Fruit fly (Drosophila melanogaster) whole organism, embryonic: Measurements from ENCODE around the gene CG31639.

Experiments
- Atf-2 ChIP-seq: fragments of 200-800 bp; sonication (Bioruptor generic); optimal IDR thresholded peaks from 2 replicates; lab custom pipeline; 2016; ENCODE audit warnings: missing biosample characterization, missing genetic modification characterization
- BEAF-32 ChIP-seq: fragments of 200-800 bp; sonication (Bioruptor generic); optimal IDR thresholded peaks from 3 replicates; lab custom pipeline; 2017; ENCODE audit warnings: missing biosample characterization, missing genetic modification characterization, mild to moderate bottlenecking, moderate library complexity, missing genetic modification reagents
- CG10366 ChIP-seq: fragments of 200-800 bp; sonication (Bioruptor generic); IDR thresholded peaks from 2 replicates; pipeline ENCODE4 v1.3.6; 2022; ENCODE audit warnings: missing biosample characterization, missing genetic modification characterization
- CG10462 ChIP-seq: fragments of 200-800 bp; sonication (Bioruptor generic); optimal IDR thresholded peaks from 2 replicates; lab custom pipeline; 2016; ENCODE audit warnings: missing biosample characterization, missing genetic modification characterization
- CG11398 ChIP-seq: fragments of 200-800 bp; sonication (Bioruptor generic); optimal IDR thresholded peaks from 2 replicates; lab custom pipeline; 2016; ENCODE audit warnings: missing biosample characterization, missing genetic modification characterization
- CG11560 ChIP-seq: fragments of 200-800 bp; sonication (Bioruptor generic); IDR thresholded peaks from 3 replicates; pipeline ENCODE4 v1.3.6; 2022; ENCODE audit warnings: missing biosample characterization, missing genetic modification characterization
- CG11723 ChIP-seq: fragments of 200-800 bp; sonication (Bioruptor generic); optimal IDR thresholded peaks from 2 replicates; lab custom pipeline; 2017; ENCODE audit warnings: missing biosample characterization, mild to moderate bottlenecking, missing genetic modification characterization
- CG12236 ChIP-seq: fragments of 200-800 bp; sonication (Bioruptor generic); optimal IDR thresholded peaks from 2 replicates; lab custom pipeline; 2016; ENCODE audit warnings: missing biosample characterization, missing genetic modification characterization
- CG13775 ChIP-seq: fragments of 200-800 bp; sonication (Bioruptor generic); optimal IDR thresholded peaks from 3 replicates; lab custom pipeline; 2017; ENCODE audit warnings: missing biosample characterization, mild to moderate bottlenecking, missing genetic modification characterization
- CG14667 ChIP-seq: fragments of 200-800 bp; sonication (Bioruptor generic); IDR thresholded peaks from 2 replicates; pipeline ENCODE4 v1.3.6; 2022; ENCODE audit warnings: missing biosample characterization, missing genetic modification characterization
- CG15073 ChIP-seq: fragments of 200-800 bp; sonication (Bioruptor generic); optimal IDR thresholded peaks from 2 replicates; lab custom pipeline; 2016; ENCODE audit warnings: missing biosample characterization, missing genetic modification characterization
- CG16779 ChIP-seq: fragments of 200-800 bp; sonication (Bioruptor generic); IDR thresholded peaks from 2 replicates; pipeline ENCODE4 v1.3.6; 2022; ENCODE audit warnings: missing biosample characterization, missing genetic modification characterization
- CG1832 ChIP-seq: fragments of 200-800 bp; sonication (Bioruptor generic); optimal IDR thresholded peaks from 2 replicates; lab custom pipeline; 2017; ENCODE audit warnings: missing biosample characterization, mild to moderate bottlenecking, missing genetic modification characterization, inconsistent platforms
- CG18599 ChIP-seq: fragments of 200-800 bp; sonication (Bioruptor generic); optimal IDR thresholded peaks from 3 replicates; lab custom pipeline; 2017; ENCODE audit warnings: missing biosample characterization, missing genetic modification characterization, mild to moderate bottlenecking, moderate library complexity, missing genetic modification reagents
- CG2120 ChIP-seq: fragments of 200-800 bp; sonication (Bioruptor generic); optimal IDR thresholded peaks from 3 replicates; lab custom pipeline; 2016; ENCODE audit warnings: missing biosample characterization, missing genetic modification characterization
- CG2712 ChIP-seq: fragments of 200-800 bp; optimal IDR thresholded peaks from 3 replicates; lab custom pipeline; 2019; ENCODE audit warnings: missing biosample characterization, mild to moderate bottlenecking, missing genetic modification characterization, moderate library complexity
- CG30403 ChIP-seq: fragments of 200-800 bp; sonication (Bioruptor generic); optimal IDR thresholded peaks from 3 replicates; lab custom pipeline; 2016; ENCODE audit warnings: missing biosample characterization, missing genetic modification characterization
- CG3995 ChIP-seq: fragments of 200-800 bp; sonication (Bioruptor generic); optimal IDR thresholded peaks from 3 replicates; lab custom pipeline; 2016; ENCODE audit warnings: missing biosample characterization, missing genetic modification characterization
- CG4707 ChIP-seq: fragments of 200-800 bp; sonication (Bioruptor generic); optimal IDR thresholded peaks from 2 replicates; lab custom pipeline; 2018; ENCODE audit warnings: missing biosample characterization, mild to moderate bottlenecking, missing genetic modification characterization, moderate library complexity
- CG5953 ChIP-seq: fragments of 200-800 bp; sonication (Bioruptor generic); IDR thresholded peaks from 2 replicates; pipeline ENCODE4 v1.3.6; 2022; ENCODE audit warnings: missing biosample characterization, missing genetic modification characterization
- CG9817 ChIP-seq: fragments of 200-800 bp; sonication (Bioruptor generic); optimal IDR thresholded peaks from 2 replicates; lab custom pipeline; 2018; ENCODE audit warnings: missing biosample characterization, mild to moderate bottlenecking, missing genetic modification characterization, moderate library complexity
- CrebB ChIP-seq: fragments of 200-800 bp; sonication (Bioruptor generic); optimal IDR thresholded peaks from 3 replicates; lab custom pipeline; 2018; ENCODE audit warnings: missing biosample characterization, mild to moderate bottlenecking, missing genetic modification characterization
- Dll ChIP-seq: fragments of 200-800 bp; sonication (Bioruptor generic); IDR thresholded peaks from 4 replicates; pipeline ENCODE4 v1.3.6; 2022; ENCODE audit warnings: missing biosample characterization, missing genetic modification characterization; ENCODE audit not compliant: partially characterized antibody
- ERR ChIP-seq: fragments of 200-800 bp; sonication (Bioruptor generic); optimal IDR thresholded peaks from 2 replicates; lab custom pipeline; 2016; ENCODE audit warnings: missing biosample characterization, missing genetic modification characterization
- Eip74EF ChIP-seq, 2 experiments: fragments of 200-800 bp in 1 of 2; fragments of >200 bp in 1 of 2; sonication (Bioruptor generic) in 1 of 2; optimal IDR thresholded peaks; 2 replicates each; lab custom pipeline; 2017 to 2019; ENCODE audit warnings: missing biosample characterization in 2 of 2, missing genetic modification characterization in 2 of 2, mild to moderate bottlenecking in 1 of 2, moderate library complexity in 1 of 2
- GATAe ChIP-seq: fragments of 200-800 bp; sonication (Bioruptor generic); conservative IDR thresholded peaks from 2 replicates; pipeline ENCODE4 v1.3.6; 2022; ENCODE audit warnings: missing biosample characterization, missing genetic modification characterization
- Hand ChIP-seq: fragments of 200-800 bp; sonication (Bioruptor generic); optimal IDR thresholded peaks from 2 replicates; lab custom pipeline; 2017; ENCODE audit warnings: mild to moderate bottlenecking, missing biosample characterization, missing genetic modification reagents, missing genetic modification characterization
- Hsf ChIP-seq: fragments of 200-800 bp; sonication (Bioruptor generic); optimal IDR thresholded peaks from 3 replicates; lab custom pipeline; 2016; ENCODE audit warnings: missing biosample characterization, missing genetic modification characterization
- MTF-1 ChIP-seq: fragments of 200-800 bp; sonication (Bioruptor generic); optimal IDR thresholded peaks from 2 replicates; lab custom pipeline; 2018; ENCODE audit warnings: missing biosample characterization, mild to moderate bottlenecking, missing genetic modification characterization, borderline replicate concordance
- Mes4 ChIP-seq: fragments of 200-800 bp; sonication (Bioruptor generic); optimal IDR thresholded peaks from 2 replicates; lab custom pipeline; 2016; ENCODE audit warnings: missing biosample characterization, missing genetic modification characterization
- NC2β ChIP-seq: fragments of 200-800 bp; sonication (Bioruptor generic); optimal IDR thresholded peaks from 2 replicates; lab custom pipeline; 2016; ENCODE audit warnings: missing biosample characterization, missing genetic modification characterization
- Sin3A ChIP-seq: fragments of >200 bp; optimal IDR thresholded peaks from 2 replicates; lab custom pipeline; 2018
- Six4 ChIP-seq: fragments of 200-800 bp; sonication (Bioruptor generic); optimal IDR thresholded peaks from 2 replicates; lab custom pipeline; 2016; ENCODE audit warnings: missing biosample characterization, missing genetic modification characterization
- TFAM ChIP-seq: fragments of 200-800 bp; sonication (Bioruptor generic); optimal IDR thresholded peaks from 2 replicates; lab custom pipeline; 2017; ENCODE audit warnings: missing biosample characterization, missing genetic modification characterization, inconsistent platforms
- az2 ChIP-seq: fragments of 200-800 bp; sonication (Bioruptor generic); optimal IDR thresholded peaks from 3 replicates; lab custom pipeline; 2016; ENCODE audit warnings: missing biosample characterization, missing genetic modification characterization
- bsh ChIP-seq, 2 experiments: fragments of 200-800 bp; sonication (Bioruptor generic); optimal IDR thresholded peaks; 2 replicates each; lab custom pipeline; 2017 to 2018; ENCODE audit warnings: mild to moderate bottlenecking in 2 of 2, missing biosample characterization in 2 of 2, missing genetic modification characterization in 2 of 2, moderate library complexity in 1 of 2
- cad ChIP-seq: fragments of >200 bp; optimal IDR thresholded peaks from 2 replicates; lab custom pipeline; 2017; ENCODE audit warnings: missing biosample characterization, missing genetic modification characterization
- cato ChIP-seq: fragments of 200-800 bp; sonication (Bioruptor generic); optimal IDR thresholded peaks from 2 replicates; lab custom pipeline; 2016; ENCODE audit warnings: missing biosample characterization, missing genetic modification characterization, borderline replicate concordance
- danr ChIP-seq: fragments of 200-800 bp; sonication (Bioruptor generic); IDR thresholded peaks from 2 replicates; pipeline ENCODE4 v1.3.6; 2022; ENCODE audit warnings: missing biosample characterization, missing genetic modification characterization
- her ChIP-seq: fragments of 200-800 bp; sonication (Bioruptor generic); optimal IDR thresholded peaks from 2 replicates; lab custom pipeline; 2016; ENCODE audit warnings: missing biosample characterization, missing genetic modification characterization
- kah ChIP-seq: fragments of 200-800 bp; sonication (Bioruptor generic); optimal IDR thresholded peaks from 2 replicates; lab custom pipeline; 2018; ENCODE audit warnings: missing biosample characterization, mild to moderate bottlenecking, missing genetic modification characterization
- klu ChIP-seq: fragments of 200-800 bp; sonication (Bioruptor generic); IDR thresholded peaks from 2 replicates; pipeline ENCODE4 v1.3.6; 2022; ENCODE audit warnings: missing biosample characterization, missing genetic modification characterization
- lilli ChIP-seq: fragments of 200-800 bp; sonication (Bioruptor generic); optimal IDR thresholded peaks from 3 replicates; lab custom pipeline; 2016; ENCODE audit warnings: missing biosample characterization, missing genetic modification characterization
- lov ChIP-seq, 2 experiments: fragments of 200-800 bp in 1 of 2; fragments of >200 bp in 1 of 2; sonication (Bioruptor generic) in 1 of 2; IDR thresholded peaks in 1 of 2; optimal IDR thresholded peaks in 1 of 2; 2 replicates in 1 of 2; 3 replicates in 1 of 2; pipeline versions ENCODE4 v1.3.6 to Lab custom; 2017 to 2022; ENCODE audit warnings: missing biosample characterization in 1 of 2, missing genetic modification characterization in 1 of 2
- pb ChIP-seq: fragments of 200-800 bp; sonication (Bioruptor generic); optimal IDR thresholded peaks from 3 replicates; lab custom pipeline; 2016; ENCODE audit warnings: missing biosample characterization, missing genetic modification characterization
- repo ChIP-seq: fragments of 200-800 bp; sonication (Bioruptor generic); optimal IDR thresholded peaks from 2 replicates; lab custom pipeline; 2016; ENCODE audit warnings: missing biosample characterization, missing genetic modification characterization
- schlank ChIP-seq: fragments of 200-800 bp; sonication (Bioruptor generic); optimal IDR thresholded peaks from 2 replicates; lab custom pipeline; 2018; ENCODE audit warnings: missing biosample characterization, mild to moderate bottlenecking, missing genetic modification characterization
- sisA ChIP-seq: fragments of 200-800 bp; sonication (Bioruptor generic); IDR thresholded peaks from 2 replicates; pipeline ENCODE4 v1.3.6; 2022; ENCODE audit warnings: missing biosample characterization, missing genetic modification characterization
- so ChIP-seq: fragments of 200-800 bp; sonication (Bioruptor generic); IDR thresholded peaks from 3 replicates; pipeline ENCODE4 v1.3.6; 2022; ENCODE audit warnings: missing biosample characterization, missing genetic modification characterization

The CG31639 gene

dm6 chr2L:6178740-6179633, 24.0 kb upstream of the CG31639 start, which contains the start of gene smal (continued):
- TF ChIP-seq CG1832 (GFP tag; lab: Kevin White, UChicago) (no peak), schlank (no peak), CG18599 (peak; percentile 40), kah (no peak), CG4707 (GFP tag; lab: Kevin White, UChicago) (peak; percentile 36), lilli (GFP tag; lab: Kevin White, UChicago) (no peak), danr (no peak), BEAF-32 (GFP tag; lab: Kevin White, UChicago) (no peak), Mes4 (GFP tag; lab: Kevin White, UChicago) (peak; percentile 25), CG12236 (GFP tag; lab: Kevin White, UChicago) (no peak), Eip74EF (GFP tag; optimal IDR thresholded peaks at IDR 0.05; lab: Kevin White, UChicago) (no peak), Hsf (GFP tag; lab: Kevin White, UChicago) (no peak), pb (GFP tag; lab: Kevin White, UChicago) (peak; percentile 38), CG10366 (no peak), GATAe (GFP tag; lab: Robert Waterston, UW) (no peak), CG11560 (tag; lab: Robert Waterston, UW) (no peak), cato (GFP tag; lab: Kevin White, UChicago) (no peak), CG15073 (GFP tag; lab: Kevin White, UChicago) (no peak), CrebB (tag; lab: Kevin White, UChicago) (no peak), NC2β (GFP tag; lab: Kevin White, UChicago) (peak; percentile 42), klu (GFP tag; lab: Robert Waterston, UW) (no peak), az2 (GFP tag; lab: Kevin White, UChicago) (no peak), ERR (GFP tag; lab: Kevin White, UChicago) (no peak), MTF-1 (GFP tag; lab: Kevin White, UChicago) (no peak), cad (GFP tag; lab: Kevin White, UChicago) (no peak), CG13775 (GFP tag; lab: Kevin White, UChicago) (peak; percentile 1), TFAM (GFP tag; lab: Kevin White, UChicago) (no peak), repo (peak; percentile 17), sisA (GFP tag; lab: Robert Waterston, UW) (no peak), CG9817 (tag; lab: Kevin White, UChicago) (no peak), Atf-2 (no peak), Six4 (GFP tag; lab: Kevin White, UChicago) (no peak), CG2120 (GFP tag; lab: Kevin White, UChicago) (no peak), CG11723 (no peak), CG5953 (GFP tag; lab: Robert Waterston, UW) (0 out of 2 replicates have a peak, but pooled peaks have one; percentile 44), her (GFP tag; lab: Kevin White, UChicago) (peak; percentile 20), bsh (GFP tag; optimal IDR thresholded peaks at IDR 0.05; lab: Kevin White, UChicago) (no peak), CG11398 (GFP tag; lab: Kevin White, UChicago) (peak; percentile 19), lov (optimal IDR thresholded peaks at IDR 0.05; lab: Kevin White, UChicago) (no peak), lov (GFP tag; IDR thresholded peaks at IDR 0.05; lab: Robert Waterston, UW) (peak; percentile 15; the same call in 1 of the 3 replicates), CG16779 (no peak), Sin3A (lab: Kevin White, UChicago) (no peak), CG14667 (GFP tag; lab: Robert Waterston, UW) (no peak; the same call in 1 of the 2 replicates), CG2712 (tag; lab: Kevin White, UChicago) (peak; percentile 18), so (GFP tag; lab: Robert Waterston, UW) (peak; percentile 30; the same call in 1 of the 3 replicates), Dll (0 out of 4 replicates have a peak, but pooled peaks have one; percentile 30), CG3995 (GFP tag; lab: Kevin White, UChicago) (no peak), CG10462 (GFP tag; lab: Kevin White, UChicago) (no peak), Hand (GFP tag; lab: Kevin White, UChicago) (no peak), CG30403 (no peak)
